Worm (Caenorhabditis elegans) whole organism, L4 larva: ENCODE results near the gene F10C1.9.

Source experiments
- lin-13 ChIP-seq: fragments of 150-350 bp; optimal IDR thresholded peaks from 2 replicates; lab custom pipeline; 2014; ENCODE audit warnings: missing biosample characterization, missing genetic modification reagents, missing genetic modification characterization
- nhr-10 ChIP-seq: fragments of 150-350 bp; optimal IDR thresholded peaks from 2 replicates; lab custom pipeline; 2014; ENCODE audit warnings: missing biosample characterization, missing genetic modification characterization
- nhr-102 ChIP-seq: sonication (generic microtip); optimal IDR thresholded peaks from 2 replicates; lab custom pipeline; 2016; ENCODE audit warnings: mild to moderate bottlenecking, missing genetic modification characterization, moderate library complexity, missing compliant biosample characterization
- unc-62 ChIP-seq, 3 experiments: fragments of 150-350 bp in 1 of 3; sonication (generic microtip); optimal IDR thresholded peaks in 2 of 3; peaks in 1 of 3; 1 replicate in 1 of 3; 2 replicates in 2 of 3; lab custom pipeline; 2014 to 2017; ENCODE audit warnings: missing biosample characterization in 3 of 3, missing genetic modification characterization in 3 of 3, missing genetic modification reagents in 3 of 3, missing genotype in 1 of 3

ce11 chrII:5794195-5794594 is 49.1 kb upstream of the F10C1.9 start, which contains the start of gene acdh-8:
- TF ChIP-seq unc-62 (GFP tag; optimal IDR thresholded peaks at IDR 0.05 in 1 of 2; lab: Kevin White, UChicago) (no peak), unc-62 (tag; optimal IDR thresholded peaks at IDR 0.05; lab: Kevin White, UChicago) (no peak), nhr-102 (tag; lab: Kevin White, UChicago) (no peak), lin-13 (no peak), nhr-10 (tag; lab: Kevin White, UChicago) (no peak)
